Fruit fly (Drosophila melanogaster) whole organism, pupa: ENCODE data around the gene CG42470.

Experiments used
- CG10348 ChIP-seq: fragments of 200-800 bp; sonication (Bioruptor generic); IDR thresholded peaks from 2 replicates; pipeline ENCODE4 v1.3.6; 2022; ENCODE audit warnings: missing biosample characterization, missing genetic modification characterization
- CG12605 ChIP-seq: fragments of 200-800 bp; sonication (Bioruptor generic); IDR thresholded peaks from 2 replicates; pipeline ENCODE4 v1.3.6; 2022; ENCODE audit warnings: missing biosample characterization, missing genetic modification characterization
- CG13204 ChIP-seq: fragments of 200-800 bp; sonication (Bioruptor generic); optimal IDR thresholded peaks from 2 replicates; lab custom pipeline; 2018; ENCODE audit warnings: missing biosample characterization, mild to moderate bottlenecking, missing genetic modification characterization, moderate library complexity
- CG14655 ChIP-seq: fragments of 200-800 bp; sonication (Bioruptor generic); optimal IDR thresholded peaks from 3 replicates; lab custom pipeline; 2017; ENCODE audit warnings: mild to moderate bottlenecking, missing biosample characterization, missing genetic modification reagents, missing genetic modification characterization
- CG15710 ChIP-seq: fragments of 200-800 bp; sonication (Bioruptor generic); optimal IDR thresholded peaks from 2 replicates; lab custom pipeline; 2018; ENCODE audit warnings: missing biosample characterization, mild to moderate bottlenecking, missing genetic modification characterization, moderate library complexity
- CG17806 ChIP-seq: fragments of 200-800 bp; sonication (Bioruptor generic); optimal IDR thresholded peaks from 2 replicates; lab custom pipeline; 2018; ENCODE audit warnings: missing biosample characterization, mild to moderate bottlenecking, missing genetic modification characterization, moderate library complexity
- CG32121 ChIP-seq: fragments of 200-800 bp; sonication (Bioruptor generic); IDR thresholded peaks from 2 replicates; pipeline ENCODE4 v1.3.6; 2022; ENCODE audit warnings: missing biosample characterization, missing genetic modification characterization
- CG34367 ChIP-seq: fragments of 200-800 bp; sonication (Bioruptor generic); optimal IDR thresholded peaks from 2 replicates; lab custom pipeline; 2018; ENCODE audit warnings: missing biosample characterization, mild to moderate bottlenecking, missing genetic modification characterization
- CG4496 ChIP-seq: fragments of 200-800 bp; sonication (Bioruptor generic); IDR thresholded peaks from 3 replicates; pipeline ENCODE4 v1.3.6; 2022; ENCODE audit warnings: missing biosample characterization, missing genetic modification characterization
- CG8159 ChIP-seq: fragments of 200-800 bp; sonication (Bioruptor generic); optimal IDR thresholded peaks from 3 replicates; lab custom pipeline; 2018; ENCODE audit warnings: missing biosample characterization, mild to moderate bottlenecking, missing genetic modification characterization, moderate library complexity
- CG8301 ChIP-seq: fragments of 200-800 bp; sonication (Bioruptor generic); optimal IDR thresholded peaks from 2 replicates; lab custom pipeline; 2018; ENCODE audit warnings: missing biosample characterization, mild to moderate bottlenecking, missing genetic modification characterization
- CG9948 ChIP-seq: fragments of 200-800 bp; sonication (Bioruptor generic); optimal IDR thresholded peaks from 2 replicates; lab custom pipeline; 2018; ENCODE audit warnings: missing biosample characterization, mild to moderate bottlenecking, missing genetic modification characterization, moderate library complexity
- D1 ChIP-seq: fragments of 200-800 bp; sonication (Bioruptor generic); optimal IDR thresholded peaks from 2 replicates; lab custom pipeline; 2018; ENCODE audit warnings: missing biosample characterization, mild to moderate bottlenecking, missing genetic modification characterization, moderate library complexity
- EcR ChIP-seq: fragments of 200-800 bp; sonication (Bioruptor generic); optimal IDR thresholded peaks from 3 replicates; lab custom pipeline; 2019; ENCODE audit warnings: missing biosample characterization, missing genetic modification characterization, mild to moderate bottlenecking, moderate library complexity, missing genetic modification reagents
- Ets98B ChIP-seq: fragments of 200-800 bp; sonication (Bioruptor generic); IDR thresholded peaks from 2 replicates; pipeline ENCODE4 v1.3.6; 2022; ENCODE audit warnings: missing biosample characterization, missing genetic modification characterization
- Pif1A ChIP-seq: fragments of 200-800 bp; sonication (Bioruptor generic); optimal IDR thresholded peaks from 3 replicates; lab custom pipeline; 2016; ENCODE audit warnings: missing biosample characterization, missing genetic modification characterization
- Pif1B ChIP-seq: fragments of 200-800 bp; sonication (Bioruptor generic); optimal IDR thresholded peaks from 3 replicates; lab custom pipeline; 2016; ENCODE audit warnings: missing biosample characterization, missing genetic modification characterization
- Snoo ChIP-seq: fragments of 200-800 bp; sonication (Bioruptor generic); optimal IDR thresholded peaks from 3 replicates; lab custom pipeline; 2017; ENCODE audit warnings: missing biosample characterization, mild to moderate bottlenecking, missing genetic modification characterization, inconsistent platforms
- fd96Ca ChIP-seq: fragments of 200-800 bp; sonication (Bioruptor generic); IDR thresholded peaks from 3 replicates; pipeline ENCODE4 v1.3.6; 2022; ENCODE audit warnings: missing biosample characterization, missing genetic modification characterization
- gl ChIP-seq: fragments of 200-800 bp; sonication (Bioruptor generic); optimal IDR thresholded peaks from 2 replicates; lab custom pipeline; 2018; ENCODE audit warnings: missing biosample characterization, mild to moderate bottlenecking, missing genetic modification characterization
- rn ChIP-seq: fragments of 200-800 bp; sonication (Bioruptor generic); IDR thresholded peaks from 2 replicates; pipeline ENCODE4 v1.3.6; 2022; ENCODE audit warnings: missing biosample characterization, missing genetic modification characterization

CG42470 gene

DNA sequence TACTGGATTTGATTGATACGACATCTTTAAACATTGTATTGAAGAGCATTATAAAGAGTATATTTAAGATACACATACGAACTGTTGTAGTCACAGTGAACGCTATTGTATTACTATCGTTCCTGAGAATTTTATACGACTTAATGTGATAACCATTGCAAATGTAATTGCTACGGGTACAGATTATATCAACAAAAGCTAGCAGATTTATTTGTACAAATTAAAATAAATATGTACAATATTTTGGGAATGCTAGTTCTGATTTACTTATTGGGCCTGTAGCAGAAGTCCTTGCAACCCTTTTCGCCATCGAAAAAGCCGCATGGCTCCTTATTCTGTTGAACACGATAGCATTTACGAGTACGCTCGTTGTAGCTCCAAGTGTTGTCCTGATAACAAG, at the start of gene CG42470:
Gene CG42470, minus strand, starts transcription at position 101 of the 400 bp plus-strand sequence.
- no peak for TF ChIP-seq Pif1B

DNA sequence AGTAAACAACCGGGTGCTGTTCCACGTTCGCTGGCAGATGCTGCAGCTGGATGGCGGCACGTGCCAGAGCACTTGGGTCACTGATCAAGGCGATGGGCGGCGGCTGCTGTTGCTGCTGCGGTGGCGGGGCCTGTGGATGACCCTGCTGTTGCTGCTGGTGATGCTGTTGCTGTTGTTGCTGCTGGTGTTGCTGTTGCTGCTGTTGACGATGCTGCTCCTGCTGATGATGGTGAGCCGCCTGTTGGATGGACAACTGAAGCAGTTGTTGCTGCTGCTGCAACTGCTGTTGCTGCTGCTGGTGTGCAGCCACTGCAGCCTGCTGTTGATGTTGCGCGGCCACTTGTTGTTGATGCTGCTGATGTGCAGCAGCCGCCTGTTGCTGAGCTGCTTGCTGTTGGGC, 43.8 kb upstream of the CG42470 start:
- TF ChIP-seq Snoo (tag; lab: Kevin White, UChicago) = no peak
- TF ChIP-seq CG12605 (GFP tag; lab: Robert Waterston, UW) = no peak
- no peak for TF ChIP-seq Pif1B
- no peak for TF ChIP-seq CG4496
- TF ChIP-seq CG10348 (GFP tag; lab: Robert Waterston, UW) = no peak
- no peak for TF ChIP-seq CG8159
- no peak for TF ChIP-seq CG34367 (tag; lab: Kevin White, UChicago)
- TF ChIP-seq CG14655 = no peak
- no peak for TF ChIP-seq EcR (GFP tag; lab: Kevin White, UChicago)
- no peak for TF ChIP-seq CG17806 (tag; lab: Kevin White, UChicago)
- TF ChIP-seq Ets98B = no peak

DNA sequence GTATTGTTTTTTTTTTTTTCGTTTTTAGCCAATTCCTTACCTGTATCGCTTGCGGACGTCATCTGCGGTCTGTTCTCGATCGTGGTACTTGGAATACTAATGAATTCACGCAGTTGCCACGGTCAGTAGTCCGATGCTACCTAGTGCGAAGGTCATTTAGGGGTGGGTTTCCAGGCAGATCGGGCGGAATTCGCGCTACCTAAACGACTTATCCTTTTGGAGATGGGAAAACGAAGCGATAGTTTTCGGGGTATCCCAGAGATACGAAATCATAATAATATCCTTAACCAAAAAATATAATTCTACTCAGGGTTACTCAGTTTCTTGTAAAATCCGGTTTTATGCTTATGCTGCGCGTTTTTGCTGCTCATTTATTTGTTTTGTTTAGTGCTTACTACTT, 40.6 kb upstream of the CG42470 start, which contains the start of gene CG14937:
Gene CG14937, minus strand, starts transcription at position 101 of the 400 bp plus-strand sequence.
- TF ChIP-seq CG32121 (GFP tag; lab: Robert Waterston, UW) (no peak), CG8159 (no peak), Ets98B (no peak)

DNA sequence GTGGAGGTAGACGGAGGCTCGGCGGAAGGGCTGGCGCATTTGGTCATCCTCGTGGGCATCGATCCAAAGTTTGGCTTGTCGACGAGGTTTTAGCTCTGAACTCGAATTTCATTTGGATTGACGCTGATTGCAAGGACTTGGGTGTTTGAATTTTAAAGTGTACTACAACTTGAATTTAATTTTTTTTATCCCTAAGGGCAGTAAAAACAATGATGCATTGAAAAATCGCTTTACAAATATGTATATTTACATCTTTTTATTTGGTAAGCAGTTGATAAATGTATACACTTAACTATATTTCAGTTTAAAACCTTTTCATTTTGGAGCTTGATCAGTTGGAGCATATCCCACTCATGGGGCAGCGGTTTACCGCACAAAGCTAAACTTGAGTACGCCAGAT, 38.9 kb upstream of the CG42470 start, which contains the start of gene Tsp33B:
Gene Tsp33B, minus strand, starts transcription at position 101 of the 400 bp plus-strand sequence.
- TF ChIP-seq CG34367 (tag; lab: Kevin White, UChicago) = no peak
- no peak for TF ChIP-seq CG13204 (GFP tag; lab: Kevin White, UChicago)
- no peak for TF ChIP-seq CG4496
- no peak for TF ChIP-seq Snoo (tag; lab: Kevin White, UChicago)
- TF ChIP-seq, all 21 proteins: peak for 0

DNA sequence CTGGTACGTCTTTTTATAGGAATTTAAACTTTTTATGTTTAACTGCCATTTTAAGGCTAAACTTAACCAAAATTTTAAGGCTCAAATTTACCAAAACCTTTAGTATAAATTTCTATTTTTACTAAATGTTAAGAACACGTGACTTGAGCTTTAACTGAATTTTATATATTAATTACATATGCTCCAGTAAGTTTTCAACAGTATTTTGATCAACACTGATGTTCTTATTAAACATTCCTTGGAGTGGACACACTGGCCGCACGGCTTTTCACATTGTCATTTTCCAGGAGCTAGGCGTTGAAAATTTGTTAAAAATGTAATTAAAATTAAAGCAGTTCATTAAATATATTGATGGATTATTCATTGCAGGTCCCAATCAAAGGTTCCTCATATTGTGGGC, 36.3 kb upstream of the CG42470 start, which contains the start of gene CG14932:
Gene CG14932, plus strand, starts transcription at position 230 of the 400 bp plus-strand sequence.
- TF ChIP-seq CG32121 (GFP tag; lab: Robert Waterston, UW) = no peak
- TF ChIP-seq EcR (GFP tag; lab: Kevin White, UChicago) = no peak
- TF ChIP-seq fd96Ca = no peak
- TF ChIP-seq CG8159 = no peak
- no peak for TF ChIP-seq CG8301 (tag; lab: Kevin White, UChicago)
- no peak for TF ChIP-seq Pif1A (GFP tag; lab: Kevin White, UChicago)
- no peak for TF ChIP-seq rn
- TF ChIP-seq CG13204 (GFP tag; lab: Kevin White, UChicago) = no peak
- no peak for TF ChIP-seq Ets98B
- no peak for TF ChIP-seq CG9948 (tag; lab: Kevin White, UChicago)
- no peak for TF ChIP-seq CG15710
- no peak for TF ChIP-seq CG14655
- no peak for TF ChIP-seq D1 (tag; lab: Kevin White, UChicago)
- TF ChIP-seq gl (tag; lab: Kevin White, UChicago) = no peak
- TF ChIP-seq Snoo (tag; lab: Kevin White, UChicago) = no peak
- TF ChIP-seq Pif1B = no peak
- no peak for TF ChIP-seq CG12605 (GFP tag; lab: Robert Waterston, UW)

DNA sequence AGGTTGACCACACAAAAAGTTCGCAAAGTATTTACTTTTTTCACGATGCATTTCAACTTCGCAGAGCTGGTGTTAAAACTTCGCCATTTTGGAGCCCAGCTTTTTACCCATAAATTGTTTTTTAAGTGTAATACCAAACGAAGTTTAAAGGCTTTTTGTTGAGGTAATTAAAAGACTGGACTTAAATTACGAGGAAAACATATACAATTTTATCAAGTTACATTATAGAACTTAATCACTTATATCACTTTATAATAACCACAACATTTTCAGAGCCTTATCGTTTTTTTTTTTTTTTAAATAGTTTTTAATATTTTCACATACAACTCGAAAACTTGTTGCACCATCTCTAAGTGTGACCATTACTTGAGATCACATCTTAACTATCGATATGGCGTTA, 34.7 kb upstream of the CG42470 start, which contains the start of gene CG14931:
Gene CG14931, plus strand, starts transcription at position 301 of the 400 bp plus-strand sequence.
- TF ChIP-seq CG8159 = no peak
- TF ChIP-seq CG10348 (GFP tag; lab: Robert Waterston, UW) = no peak
- no peak for TF ChIP-seq CG9948 (tag; lab: Kevin White, UChicago)
- no peak for TF ChIP-seq CG14655
- no peak for TF ChIP-seq Pif1B
- TF ChIP-seq EcR (GFP tag; lab: Kevin White, UChicago) = no peak
- no peak for TF ChIP-seq CG8301 (tag; lab: Kevin White, UChicago)
- no peak for TF ChIP-seq Pif1A (GFP tag; lab: Kevin White, UChicago)
- no peak for TF ChIP-seq fd96Ca

DNA sequence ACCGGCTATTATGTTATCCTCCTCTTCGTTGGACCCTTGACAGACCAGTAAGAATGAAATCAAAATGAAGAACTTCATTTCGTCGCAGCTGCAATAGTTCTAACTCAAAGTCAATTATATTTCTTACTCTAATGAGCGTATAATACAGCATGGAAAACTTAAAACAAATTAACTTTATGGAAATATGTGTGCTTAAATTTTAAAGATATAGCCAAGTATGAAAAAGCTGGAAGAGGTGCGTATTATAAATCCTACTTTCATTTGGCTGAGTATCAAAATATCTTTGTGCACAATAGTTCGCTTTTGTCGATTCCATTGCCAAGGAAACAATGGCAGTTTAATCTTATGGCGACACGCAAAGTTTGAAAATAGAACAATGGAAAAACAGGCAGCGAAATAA, 1.0 kb upstream of the CG42470 start, which contains the start of gene Sfp33A1:
Gene Sfp33A1, minus strand, starts transcription at position 101 of the 400 bp plus-strand sequence.
- TF ChIP-seq CG12605 (GFP tag; lab: Robert Waterston, UW) (no peak), CG8301 (tag; lab: Kevin White, UChicago) (no peak), gl (tag; lab: Kevin White, UChicago) (no peak), CG14655 (no peak)

DNA sequence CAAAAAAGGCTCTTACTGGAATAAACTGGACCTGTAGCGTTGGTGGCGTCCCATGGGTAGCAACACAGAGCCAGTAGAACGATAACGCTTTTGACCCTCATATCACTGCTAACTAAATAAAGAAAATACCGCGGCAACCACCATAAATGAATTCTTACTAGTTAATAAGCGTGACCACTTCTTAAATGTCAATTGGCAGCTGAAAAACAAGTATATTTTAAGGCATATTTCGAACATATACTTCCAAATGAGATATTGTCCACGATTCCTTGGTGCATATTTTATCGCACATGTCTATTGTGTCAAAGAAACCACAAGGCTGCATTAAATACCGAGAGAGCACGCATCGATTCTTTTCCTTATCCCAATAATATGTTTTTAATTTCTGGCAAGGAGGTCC, 567 bp upstream of the CG42470 start, which contains the start of gene CG42471:
Gene CG42471, minus strand, starts transcription at position 101 of the 400 bp plus-strand sequence.
- TF ChIP-seq D1 (tag; lab: Kevin White, UChicago) = no peak
- no peak for TF ChIP-seq CG15710
- TF ChIP-seq CG32121 (GFP tag; lab: Robert Waterston, UW) = no peak
- no peak for TF ChIP-seq CG13204 (GFP tag; lab: Kevin White, UChicago)
- no peak for TF ChIP-seq fd96Ca
- no peak for TF ChIP-seq CG10348 (GFP tag; lab: Robert Waterston, UW)
- no peak for TF ChIP-seq Snoo (tag; lab: Kevin White, UChicago)
- no peak for TF ChIP-seq gl (tag; lab: Kevin White, UChicago)
- TF ChIP-seq Pif1A (GFP tag; lab: Kevin White, UChicago) = no peak
- no peak for TF ChIP-seq Ets98B
- TF ChIP-seq CG8159 = no peak
- no peak for TF ChIP-seq CG14655
- TF ChIP-seq CG17806 (tag; lab: Kevin White, UChicago) = no peak
- no peak for TF ChIP-seq Pif1B
- no peak for TF ChIP-seq rn
- no peak for TF ChIP-seq CG4496
- no peak for TF ChIP-seq EcR (GFP tag; lab: Kevin White, UChicago)
- no peak for TF ChIP-seq CG8301 (tag; lab: Kevin White, UChicago)
- TF ChIP-seq, all 21 proteins: peak for 0
